Worm (Caenorhabditis elegans) whole organism, L2 larva: ENCODE data around the gene srx-29.
"Not testable (repeated sequence)": the region's sequence is repeated elsewhere in the genome, so short reads cannot be mapped to it uniquely, and the experiment has no call there.

ENCODE experiments used
- ZK546.5 ChIP-seq: sonication (generic microtip); optimal IDR thresholded peaks from 2 replicates; lab custom pipeline; 2017; ENCODE audit warnings: missing biosample characterization, missing genetic modification characterization
- dmd-4 ChIP-seq: sonication (generic microtip); optimal IDR thresholded peaks from 2 replicates; lab custom pipeline; 2017; ENCODE audit warnings: missing biosample characterization, missing genetic modification characterization
- nhr-77 ChIP-seq: fragments of 150-350 bp; optimal IDR thresholded peaks from 2 replicates; lab custom pipeline; 2014; ENCODE audit warnings: missing biosample characterization, missing genetic modification characterization

DNA sequence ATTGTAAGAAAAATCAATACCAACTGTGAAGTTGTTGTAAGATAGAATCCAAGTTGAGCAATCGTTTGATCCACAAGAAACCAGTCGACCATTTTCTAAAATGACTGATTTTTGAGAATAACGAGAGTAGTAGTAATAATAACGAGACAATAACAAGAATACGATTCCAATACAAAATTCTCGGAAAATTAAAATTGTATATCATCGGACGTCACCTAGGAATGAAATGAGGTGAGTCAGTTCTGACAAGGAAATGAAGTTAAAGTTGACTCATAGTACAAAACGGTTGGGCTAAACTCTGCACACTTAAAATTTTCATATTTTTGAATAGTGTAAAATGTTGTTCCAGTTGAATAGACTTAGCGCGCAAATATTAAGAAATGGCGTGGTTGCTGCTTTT, 46.4 kb upstream of the srx-29 start, which contains the start of gene str-19:
- not testable (repeated sequence) for TF ChIP-seq nhr-77 (tag; lab: Kevin White, UChicago); ZK546.5 (tag; lab: Kevin White, UChicago); dmd-4
